Fruit fly (Drosophila melanogaster) whole organism, larva: ENCODE measurements around the gene CG31343.

Experiments
- noc ChIP-seq: fragments of 200-800 bp; sonication (Bioruptor generic); optimal IDR thresholded peaks from 3 replicates; lab custom pipeline; 2019; ENCODE audit warnings: missing biosample characterization, mild to moderate bottlenecking, missing genetic modification characterization, moderate library complexity

Gene CG31343

DNA sequence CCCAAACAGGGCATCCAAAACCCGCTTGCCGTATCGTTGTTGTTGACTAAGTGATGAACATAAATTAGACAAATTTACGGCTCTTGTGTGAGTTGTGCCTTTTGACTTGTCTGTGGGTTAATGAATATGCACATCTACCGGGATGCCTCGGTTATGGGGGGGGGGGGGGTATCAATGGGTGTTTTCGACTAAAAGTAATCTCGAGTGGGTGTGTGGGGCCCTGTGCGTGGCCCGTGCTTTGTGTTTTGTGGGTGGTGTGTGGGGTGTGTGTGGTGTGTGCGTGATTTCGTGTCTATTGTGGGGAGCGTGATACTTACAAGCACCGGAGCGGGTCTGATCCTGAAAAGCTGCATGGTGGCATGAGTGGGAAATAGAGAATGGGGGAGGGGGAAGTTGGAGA lies 45.3 kb downstream of the CG31343 start:
- no peak for TF ChIP-seq noc

- no peak for TF ChIP-seq noc
These were observed 48.7 kb downstream of the CG31343 start for dm6 chr3R:21793760-21794159.
